Fruit fly (Drosophila melanogaster): ENCODE data around the gene B4.

Gene B4

dm6 chr2L:13513331-13514261 lies 35.5 kb downstream of the B4 start (continued):
- peak; percentile 84 for TF ChIP-seq CG32006 (GFP tag; optimal IDR thresholded peaks at IDR 0.05)
- peak; percentile 61 for TF ChIP-seq CG34406 (GFP tag; optimal IDR thresholded peaks at IDR 0.05)
- peak; percentile 21; the same call in 1 of the 2 replicates for TF ChIP-seq CG11294 (GFP tag; IDR thresholded peaks at IDR 0.05)
- TF ChIP-seq salr (GFP tag; optimal IDR thresholded peaks at IDR 0.05) = peak in 1 of 2 experiments; percentile 69
- peak; percentile 60 for TF ChIP-seq CG6792 (GFP tag; optimal IDR thresholded peaks at IDR 0.05)
- TF ChIP-seq Sox14 (GFP tag; optimal IDR thresholded peaks at IDR 0.05) = peak; percentile 57
- TF ChIP-seq pdm3 (GFP tag; optimal IDR thresholded peaks at IDR 0.05) = peak; percentile 66
- peak; percentile 56 for TF ChIP-seq CG11902 (GFP tag; optimal IDR thresholded peaks at IDR 0.05)
- TF ChIP-seq Met (GFP tag; optimal IDR thresholded peaks at IDR 0.05) = peak; percentile 77
- peak; percentile 12 for TF ChIP-seq spab (GFP tag; optimal IDR thresholded peaks at IDR 0.05)
- peak; percentile 68 for TF ChIP-seq CG31627 (GFP tag; optimal IDR thresholded peaks at IDR 0.05)
- TF ChIP-seq dac (GFP tag; optimal IDR thresholded peaks at IDR 0.05) = peak; percentile 56
- TF ChIP-seq Gug (GFP tag; IDR thresholded peaks at IDR 0.05) = peak; percentile 39; the same call in 1 of the 2 replicates
- peak; percentile 57 for TF ChIP-seq CG10631 (GFP tag; optimal IDR thresholded peaks at IDR 0.05)
- peak; percentile 78 for TF ChIP-seq topi (GFP tag; optimal IDR thresholded peaks at IDR 0.05)
- TF ChIP-seq CG1621 (tag; optimal IDR thresholded peaks at IDR 0.05) = peak; percentile 34
- TF ChIP-seq Eip78C (GFP tag) = peak; percentile 95
- TF ChIP-seq Sox15 (GFP tag; optimal IDR thresholded peaks at IDR 0.05) = peak; percentile 63
- TF ChIP-seq CG9139 (GFP tag; optimal IDR thresholded peaks at IDR 0.05) = peak; percentile 55
- TF ChIP-seq CG16779 (tag; optimal IDR thresholded peaks at IDR 0.05) = no peak
- peak; percentile 76 for TF ChIP-seq lz (GFP tag; optimal IDR thresholded peaks at IDR 0.05)
- peak; percentile 78 for TF ChIP-seq Hr39 (GFP tag; optimal IDR thresholded peaks at IDR 0.05)
- peak; percentile 86 for TF ChIP-seq esn (GFP tag; optimal IDR thresholded peaks at IDR 0.05)
- peak; percentile 69 for TF ChIP-seq Hr4 (GFP tag; optimal IDR thresholded peaks at IDR 0.05)
- peak; percentile 61 for TF ChIP-seq Sox102F (GFP tag; optimal IDR thresholded peaks at IDR 0.05)
- peak; percentile 51 for TF ChIP-seq CG7368 (GFP tag; optimal IDR thresholded peaks at IDR 0.05)

- no peak for TF ChIP-seq svp (GFP tag)
- TF ChIP-seq CG31627 (GFP tag; optimal IDR thresholded peaks at IDR 0.05) = no peak
Measured at dm6 chr2L:13513033-13513330, 36.1 kb downstream of the B4 start.

- TF ChIP-seq achi (GFP tag; optimal IDR thresholded peaks at IDR 0.05) (peak; percentile 26), CG11762 (GFP tag; optimal IDR thresholded peaks at IDR 0.05; ENCODE audit: insufficient read depth) (no peak), Hr39 (GFP tag; optimal IDR thresholded peaks at IDR 0.05) (peak; percentile 21), dac (GFP tag; optimal IDR thresholded peaks at IDR 0.05) (no peak), Sox14 (GFP tag; optimal IDR thresholded peaks at IDR 0.05) (no peak), salr (GFP tag; optimal IDR thresholded peaks at IDR 0.05) (peak in 1 of 2 experiments; percentile 28), CG10669 (GFP tag; optimal IDR thresholded peaks at IDR 0.05) (no peak), CG6854 (GFP tag; optimal IDR thresholded peaks at IDR 0.05) (no peak), CG15336 (GFP tag; IDR thresholded peaks at IDR 0.05) (peak; percentile 36), CG32006 (GFP tag; optimal IDR thresholded peaks at IDR 0.05) (peak; percentile 66), esn (GFP tag; optimal IDR thresholded peaks at IDR 0.05) (peak; percentile 28), pdm3 (GFP tag; optimal IDR thresholded peaks at IDR 0.05) (peak; percentile 46), fd59A (GFP tag; optimal IDR thresholded peaks at IDR 0.05) (no peak), CG8119 (GFP tag; IDR thresholded peaks at IDR 0.05) (no peak; the same call in 1 of the 3 replicates), CG6792 (GFP tag; optimal IDR thresholded peaks at IDR 0.05) (no peak), CG11294 (GFP tag; IDR thresholded peaks at IDR 0.05) (peak; percentile 5; the same call in 1 of the 2 replicates), CG34406 (GFP tag; optimal IDR thresholded peaks at IDR 0.05) (peak; percentile 2), CG6808 (GFP tag; optimal IDR thresholded peaks at IDR 0.05) (no peak), dsx (GFP tag; optimal IDR thresholded peaks at IDR 0.05; ENCODE audit: poor library complexity, severe bottlenecking) (no peak), CG8632 (GFP tag; optimal IDR thresholded peaks at IDR 0.05) (peak; percentile 25), vri (GFP tag; optimal IDR thresholded peaks at IDR 0.05) (no peak), CG9139 (GFP tag; optimal IDR thresholded peaks at IDR 0.05) (no peak), CG3032 (tag; optimal IDR thresholded peaks at IDR 0.05) (peak; percentile 2), Sox102F (GFP tag; optimal IDR thresholded peaks at IDR 0.05) (no peak), topi (GFP tag; optimal IDR thresholded peaks at IDR 0.05) (peak; percentile 45), CG8319 (GFP tag; optimal IDR thresholded peaks at IDR 0.05) (peak; percentile 10), CG7368 (GFP tag; optimal IDR thresholded peaks at IDR 0.05) (peak; percentile 7), CG1621 (tag; optimal IDR thresholded peaks at IDR 0.05) (no peak), Ets96B (tag; optimal IDR thresholded peaks at IDR 0.05) (no peak)
Measured at dm6 chr2L:13512182-13513032, 36.7 kb downstream of the B4 start.
